Worm (Caenorhabditis elegans) whole organism, L4 larva: Measurements from ENCODE around the gene srg-41.
A peak's percentile ranks its signal among the peaks of the same experiment; 100 is the strongest.

Source experiments
- T26A8.4 ChIP-seq: fragments of 200-800 bp; sonication (Bioruptor generic); IDR thresholded peaks from 2 replicates; pipeline ENCODE4 v1.3.6; 2022; ENCODE audit warnings: missing genetic modification characterization, missing compliant biosample characterization
- Y105C5A.15 ChIP-seq: fragments of 200-800 bp; sonication (Bioruptor generic); IDR thresholded peaks from 2 replicates; pipeline ENCODE4 v1.3.6; 2022; ENCODE audit warnings: missing genetic modification characterization, missing compliant biosample characterization
- aha-1 ChIP-seq: fragments of 150-350 bp; peaks from one replicate; lab custom pipeline; 2014; ENCODE audit warnings: missing biosample characterization, missing genetic modification characterization
- ceh-20 ChIP-seq: fragments of 200-800 bp; sonication (Bioruptor generic); IDR thresholded peaks from 2 replicates; pipeline ENCODE4 v1.3.6; 2022; ENCODE audit warnings: missing genetic modification reagents, missing genetic modification characterization, missing compliant biosample characterization
- ceh-32 ChIP-seq: sonication (generic microtip); optimal IDR thresholded peaks from 2 replicates; lab custom pipeline; 2016; ENCODE audit warnings: mild to moderate bottlenecking, missing genetic modification characterization, missing compliant biosample characterization; ENCODE audit not compliant: poor library complexity
- ceh-62 ChIP-seq: sonication (generic microtip); optimal IDR thresholded peaks from 2 replicates; lab custom pipeline; 2017; ENCODE audit warnings: missing biosample characterization, missing genetic modification characterization
- ces-1 ChIP-seq: fragments of 150-350 bp; sonication (generic microtip); optimal IDR thresholded peaks from 4 replicates; lab custom pipeline; 2014; ENCODE audit warnings: missing biosample characterization, missing genetic modification reagents, missing genetic modification characterization
- daf-19 ChIP-seq: fragments of 200-800 bp; sonication (Bioruptor generic); conservative IDR thresholded peaks from 2 replicates; pipeline ENCODE4 v1.3.6; 2022; ENCODE audit warnings: missing genetic modification characterization, missing compliant biosample characterization
- duxl-1 ChIP-seq: sonication (generic microtip); optimal IDR thresholded peaks from 2 replicates; lab custom pipeline; 2016; ENCODE audit warnings: mild to moderate bottlenecking, missing genetic modification characterization, moderate library complexity, missing compliant biosample characterization; ENCODE audit not compliant: poor library complexity
- egl-27 ChIP-seq: sonication (generic microtip); optimal IDR thresholded peaks from 3 replicates; lab custom pipeline; 2017; ENCODE audit warnings: missing biosample characterization, missing genetic modification reagents, missing genetic modification characterization
- egl-43 ChIP-seq: fragments of 200-800 bp; sonication (Bioruptor generic); IDR thresholded peaks from 2 replicates; pipeline ENCODE4 v1.3.6; 2022; ENCODE audit warnings: missing genetic modification reagents, missing genetic modification characterization, missing compliant biosample characterization
- fkh-10 ChIP-seq: fragments of 150-350 bp; optimal IDR thresholded peaks from 2 replicates; lab custom pipeline; 2014; ENCODE audit warnings: missing biosample characterization, missing genetic modification reagents, missing genetic modification characterization
- hlh-11 ChIP-seq: fragments of 200-800 bp; sonication (Bioruptor generic); optimal IDR thresholded peaks from 2 replicates; lab custom pipeline; 2018; ENCODE audit warnings: mild to moderate bottlenecking, missing genetic modification characterization, missing compliant biosample characterization
- hlh-30 ChIP-seq: sonication (generic microtip); optimal IDR thresholded peaks from 2 replicates; lab custom pipeline; 2017; ENCODE audit warnings: antibody characterized with exemption, mild to moderate bottlenecking, missing genetic modification characterization, missing compliant biosample characterization; ENCODE audit not compliant: insufficient read depth
- lin-13 ChIP-seq: fragments of 150-350 bp; optimal IDR thresholded peaks from 2 replicates; lab custom pipeline; 2014; ENCODE audit warnings: missing biosample characterization, missing genetic modification reagents, missing genetic modification characterization
- lin-15B ChIP-seq: fragments of 150-350 bp; sonication (generic microtip); optimal IDR thresholded peaks from 3 replicates; lab custom pipeline; 2014; ENCODE audit warnings: missing biosample characterization, missing genetic modification characterization
- lin-29 ChIP-seq: fragments of 200-800 bp; sonication (Bioruptor generic); IDR thresholded peaks from 2 replicates; pipeline ENCODE4 v1.3.6; 2022; ENCODE audit warnings: missing genetic modification reagents, missing genetic modification characterization, missing compliant biosample characterization
- lsy-2 ChIP-seq, 2 experiments: fragments of 150-350 bp in 1 of 2; sonication (generic microtip) in 1 of 2; optimal IDR thresholded peaks; 2 replicates each; lab custom pipeline; 2014 to 2017; ENCODE audit warnings: missing biosample characterization in 2 of 2, missing genetic modification characterization in 2 of 2
- mdl-1 ChIP-seq, 2 experiments: fragments of 150-350 bp in 1 of 2; sonication (generic microtip) in 1 of 2; optimal IDR thresholded peaks; 2 replicates each; lab custom pipeline; 2014 to 2017; ENCODE audit warnings: missing biosample characterization in 2 of 2, missing genetic modification characterization in 2 of 2
- mdt-29 ChIP-seq: fragments of 200-800 bp; sonication (Bioruptor generic); IDR thresholded peaks from 2 replicates; pipeline ENCODE4 v1.3.6; 2022; ENCODE audit warnings: missing genetic modification reagents, missing genetic modification characterization, missing compliant biosample characterization
- mep-1 ChIP-seq: fragments of 150-350 bp; sonication (generic microtip); optimal IDR thresholded peaks from 3 replicates; lab custom pipeline; 2014; ENCODE audit warnings: missing biosample characterization, missing genetic modification characterization
- mxl-3 ChIP-seq: fragments of 200-800 bp; sonication (Bioruptor generic); optimal IDR thresholded peaks from 2 replicates; lab custom pipeline; 2018; ENCODE audit warnings: mild to moderate bottlenecking, missing genetic modification characterization, missing compliant biosample characterization
- nhr-111 ChIP-seq: fragments of 200-800 bp; sonication (Bioruptor generic); optimal IDR thresholded peaks from 2 replicates; lab custom pipeline; 2018; ENCODE audit warnings: mild to moderate bottlenecking, missing genetic modification characterization, missing compliant biosample characterization
- nhr-237 ChIP-seq: sonication (generic microtip); optimal IDR thresholded peaks from 2 replicates; lab custom pipeline; 2017; ENCODE audit warnings: missing biosample characterization, missing genetic modification characterization
- nhr-25 ChIP-seq: sonication (generic microtip); optimal IDR thresholded peaks from 2 replicates; lab custom pipeline; 2017; ENCODE audit warnings: missing genetic modification characterization, mild to moderate bottlenecking, missing compliant biosample characterization, antibody characterized with exemption, moderate library complexity, borderline replicate concordance; ENCODE audit not compliant: insufficient read depth
- nhr-28 ChIP-seq: fragments of 150-350 bp; optimal IDR thresholded peaks from 2 replicates; lab custom pipeline; 2014; ENCODE audit warnings: missing biosample characterization, missing genetic modification characterization
- nhr-77 ChIP-seq: fragments of 150-350 bp; optimal IDR thresholded peaks from 2 replicates; lab custom pipeline; 2014; ENCODE audit warnings: missing biosample characterization, missing genetic modification characterization
- pha-4 ChIP-seq, 2 experiments: fragments of 150-350 bp in 1 of 2; fragments of 200-800 bp in 1 of 2; sonication (Bioruptor generic) in 1 of 2; IDR thresholded peaks in 1 of 2; optimal IDR thresholded peaks in 1 of 2; 2 replicates each; pipeline versions ENCODE4 v1.3.6 to Lab custom; 2014 to 2022; ENCODE audit warnings: missing genetic modification characterization in 2 of 2, missing genetic modification reagents in 2 of 2, missing biosample characterization in 1 of 2, missing compliant biosample characterization in 1 of 2
- php-3 ChIP-seq: fragments of 200-800 bp; sonication (Bioruptor generic); IDR thresholded peaks from 2 replicates; pipeline ENCODE4 v1.3.6; 2022; ENCODE audit warnings: missing genetic modification reagents, missing genetic modification characterization, missing compliant biosample characterization
- sdz-12 ChIP-seq: fragments of 200-800 bp; sonication (Bioruptor generic); optimal IDR thresholded peaks from 2 replicates; lab custom pipeline; 2018; ENCODE audit warnings: mild to moderate bottlenecking, missing genetic modification characterization, missing compliant biosample characterization
- set-16 ChIP-seq: fragments of 200-800 bp; sonication (Bioruptor generic); IDR thresholded peaks from 2 replicates; pipeline ENCODE4 v1.3.6; 2022; ENCODE audit warnings: missing genetic modification reagents, missing genetic modification characterization, missing compliant biosample characterization
- snpc-1.2 ChIP-seq: fragments of 200-800 bp; sonication (Bioruptor generic); IDR thresholded peaks from 2 replicates; pipeline ENCODE4 v1.3.6; 2022; ENCODE audit warnings: missing genetic modification reagents, missing genetic modification characterization, missing compliant biosample characterization
- tra-1 ChIP-seq: fragments of 200-800 bp; sonication (Bioruptor generic); IDR thresholded peaks from 2 replicates; pipeline ENCODE4 v1.3.6; 2022; ENCODE audit warnings: missing genetic modification reagents, missing genetic modification characterization, missing compliant biosample characterization
- zag-1 ChIP-seq: fragments of 150-350 bp; optimal IDR thresholded peaks from 2 replicates; lab custom pipeline; 2014; ENCODE audit warnings: missing biosample characterization, missing genetic modification characterization
- zfp-3 ChIP-seq: fragments of 200-800 bp; sonication (Bioruptor generic); conservative IDR thresholded peaks from 2 replicates; pipeline ENCODE4 v1.3.6; 2022; ENCODE audit warnings: missing genetic modification reagents, missing genetic modification characterization, missing compliant biosample characterization
- ztf-11 ChIP-seq: fragments of 150-350 bp; optimal IDR thresholded peaks from 2 replicates; lab custom pipeline; 2014; ENCODE audit warnings: missing biosample characterization, missing genetic modification characterization

The srg-41 gene

DNA sequence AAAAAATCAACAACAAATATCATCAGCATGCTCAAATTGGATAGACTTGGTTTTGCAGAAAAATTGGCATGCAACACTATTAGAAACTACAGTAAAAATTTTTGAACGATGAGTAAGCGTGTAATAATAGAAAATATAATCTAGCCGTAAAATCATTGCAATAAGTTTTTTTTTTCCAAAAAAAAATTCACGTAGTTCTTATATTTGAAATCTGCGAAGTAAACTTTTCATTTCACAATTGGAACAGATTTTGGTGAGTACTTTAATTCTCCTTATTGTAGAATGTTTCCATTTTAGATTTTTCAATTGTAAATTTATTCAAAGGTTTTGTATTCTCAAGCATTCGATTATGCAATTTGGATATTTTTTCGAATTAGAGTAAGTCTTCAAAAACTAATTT is 38.6 kb upstream of the srg-41 start, which contains the start of gene K10D6.3:
Gene K10D6.3 (plus strand): TSS at position 301 of the 400 bp plus-strand sequence.
- TF ChIP-seq lin-13: no peak
- peak; percentile 74 for TF ChIP-seq aha-1

ce11 chrV:11199497-11199896 is 37.8 kb upstream of the srg-41 start:
- TF ChIP-seq tra-1 (GFP tag; lab: Robert Waterston, UW): no peak
- no peak for TF ChIP-seq set-16
- peak; percentile 5 for TF ChIP-seq mxl-3
- no peak for TF ChIP-seq daf-19 (GFP tag; lab: Robert Waterston, UW)
- TF ChIP-seq zag-1: no peak
- TF ChIP-seq snpc-1.2 (GFP tag; lab: Robert Waterston, UW): no peak
- no peak for TF ChIP-seq mdt-29 (GFP tag; lab: Robert Waterston, UW)
- no peak for TF ChIP-seq ceh-20 (GFP tag; lab: Robert Waterston, UW)
- peak; percentile 63 for TF ChIP-seq nhr-25 (tag; lab: Kevin White, UChicago)
- TF ChIP-seq hlh-11 (tag; lab: Kevin White, UChicago): no peak
- TF ChIP-seq nhr-237 (tag; lab: Kevin White, UChicago): no peak
- TF ChIP-seq T26A8.4 (GFP tag; lab: Robert Waterston, UW): no peak
- TF ChIP-seq nhr-77 (tag; lab: Kevin White, UChicago): no peak
- no peak for TF ChIP-seq ceh-62 (tag; lab: Kevin White, UChicago)
- no peak for TF ChIP-seq egl-43

- TF ChIP-seq aha-1 (peak; percentile 82), lin-15B (tag; lab: Kevin White, UChicago) (no peak), pha-4 (GFP tag; IDR thresholded peaks at IDR 0.05; lab: Robert Waterston, UW) (no peak), pha-4 (tag; optimal IDR thresholded peaks at IDR 0.05; lab: Kevin White, UChicago) (no peak)
These were observed 36.4 kb upstream of the srg-41 start for ce11 chrV:11198094-11198493.

- TF ChIP-seq zfp-3 (GFP tag; lab: Robert Waterston, UW) (no peak), mep-1 (tag; lab: Kevin White, UChicago) (peak; percentile 7), ztf-11 (tag; lab: Kevin White, UChicago) (no peak), aha-1 (peak; percentile 97), sdz-12 (no peak), nhr-28 (tag; lab: Kevin White, UChicago) (peak; percentile 16), hlh-30 (tag; lab: Kevin White, UChicago) (peak; percentile 21), ceh-62 (tag; lab: Kevin White, UChicago) (no peak)
These were observed 35.1 kb upstream of the srg-41 start for ce11 chrV:11196631-11197258.

DNA sequence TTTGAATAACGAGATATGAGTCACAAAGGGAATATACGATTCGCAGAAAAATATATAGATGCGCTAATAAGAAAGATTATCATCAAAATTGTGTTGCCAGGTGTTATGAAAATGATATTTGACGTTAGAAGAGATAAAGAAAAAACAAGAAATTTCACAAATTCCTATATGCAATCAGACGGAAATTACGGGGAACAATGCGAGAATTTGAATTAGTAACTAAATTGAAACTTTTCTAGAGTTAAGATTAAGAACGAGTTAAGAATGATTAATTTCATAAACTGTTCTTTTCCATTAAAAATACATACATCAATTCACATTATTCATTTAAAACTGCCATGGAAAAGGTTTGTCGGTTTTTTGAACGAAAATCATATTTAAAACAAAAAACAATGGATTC is 34.4 kb upstream of the srg-41 start, which contains the start of gene clc-6:
Gene clc-6 (minus strand): TSS at position 101 of the 400 bp plus-strand sequence.
- TF ChIP-seq egl-27 (tag; lab: Kevin White, UChicago) (no peak), ceh-32 (tag; lab: Kevin White, UChicago) (no peak), lsy-2 (tag; optimal IDR thresholded peaks at IDR 0.05; lab: Kevin White, UChicago) (no peak), fkh-10 (no peak), nhr-111 (GFP tag; lab: Kevin White, UChicago) (no peak), lin-29 (GFP tag; lab: Robert Waterston, UW) (no peak), duxl-1 (tag; lab: Kevin White, UChicago) (no peak), Y105C5A.15 (GFP tag; lab: Robert Waterston, UW) (no peak), php-3 (GFP tag; lab: Robert Waterston, UW) (no peak), lin-15B (tag; lab: Kevin White, UChicago) (no peak), ces-1 (GFP tag; lab: Kevin White, UChicago) (no peak), mdl-1 (tag; optimal IDR thresholded peaks at IDR 0.05; lab: Kevin White, UChicago) (no peak)
